Worm (Caenorhabditis elegans): ENCODE results near the gene srw-122.

- TF ChIP-seq him-1 (tag; optimal IDR thresholded peaks at IDR 0.05) (no peak), dao-5 (tag; optimal IDR thresholded peaks at IDR 0.05) (no peak), W03F9.2 (tag; optimal IDR thresholded peaks at IDR 0.05) (no peak)
Measured at ce11 chrV:2909525-2909924, 42.5 kb downstream of the srw-122 start, which contains the start of gene zmp-3.
